Fruit fly (Drosophila melanogaster): ENCODE data around the gene CG34148.

CG34148 gene

DNA sequence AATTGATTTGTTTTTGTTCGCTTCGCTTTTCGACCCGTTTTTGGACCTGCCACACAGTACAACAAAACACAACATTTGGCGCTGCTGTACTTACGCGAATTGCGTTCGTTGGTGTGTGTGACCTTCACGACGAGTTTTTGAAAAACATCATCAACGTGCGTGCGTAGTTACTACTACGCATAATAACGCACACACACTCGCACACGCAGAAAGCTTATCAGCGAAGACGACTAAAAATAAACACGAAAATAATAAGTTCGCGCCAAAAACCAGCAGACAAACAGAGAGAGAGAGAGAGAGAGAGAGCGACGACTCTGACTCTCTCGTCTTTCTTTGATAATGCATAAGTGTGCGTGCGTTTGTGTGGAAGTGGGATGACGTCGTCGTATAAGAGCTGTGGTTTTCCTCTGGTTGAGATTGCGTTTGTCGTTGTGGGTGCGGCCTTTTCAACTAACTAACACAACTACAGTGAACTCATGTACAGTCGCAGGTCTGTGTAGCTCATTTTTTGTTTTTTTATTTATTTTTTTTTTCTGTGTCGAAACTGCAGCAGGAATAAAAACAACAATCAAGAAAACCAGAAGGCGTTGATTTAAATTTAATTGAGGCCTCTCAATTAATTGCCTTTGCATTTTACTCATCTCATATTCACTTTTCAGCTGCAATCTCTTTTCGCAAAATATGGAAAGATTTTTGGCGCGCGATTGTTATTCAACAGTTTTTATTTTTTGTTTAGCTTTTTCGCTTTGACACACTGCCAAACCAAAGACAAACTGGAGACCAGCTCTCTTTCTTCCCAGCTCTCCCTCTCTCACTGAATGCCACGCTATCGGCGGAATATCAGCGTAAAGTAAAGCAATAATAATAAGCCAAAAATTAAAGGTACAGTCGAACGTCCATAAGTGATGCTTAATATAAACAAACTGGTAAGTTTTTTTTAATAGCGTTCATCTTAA, 24.6 kb downstream of the CG34148 start (continued):
- peak; percentile 26 for TF ChIP-seq topi (GFP tag; optimal IDR thresholded peaks at IDR 0.05)
- TF ChIP-seq Eip93F (GFP tag; optimal IDR thresholded peaks at IDR 0.05), result peak; percentile 78
- TF ChIP-seq Blimp-1 (GFP tag; optimal IDR thresholded peaks at IDR 0.05), result peak; percentile 15
- peak; percentile 71 for TF ChIP-seq CG6854 (GFP tag; optimal IDR thresholded peaks at IDR 0.05)
- TF ChIP-seq acj6 (GFP tag; optimal IDR thresholded peaks at IDR 0.05), result no peak
- peak; percentile 16 for TF ChIP-seq CG3032 (tag; optimal IDR thresholded peaks at IDR 0.05)
- TF ChIP-seq CG11902 (GFP tag; optimal IDR thresholded peaks at IDR 0.05), result no peak
- TF ChIP-seq pdm3 (GFP tag; optimal IDR thresholded peaks at IDR 0.05), result peak; percentile 38
- TF ChIP-seq Eip75B (GFP tag; optimal IDR thresholded peaks at IDR 0.05), result peak; percentile 76
- TF ChIP-seq net (GFP tag; optimal IDR thresholded peaks at IDR 0.05), result peak; percentile 43

DNA sequence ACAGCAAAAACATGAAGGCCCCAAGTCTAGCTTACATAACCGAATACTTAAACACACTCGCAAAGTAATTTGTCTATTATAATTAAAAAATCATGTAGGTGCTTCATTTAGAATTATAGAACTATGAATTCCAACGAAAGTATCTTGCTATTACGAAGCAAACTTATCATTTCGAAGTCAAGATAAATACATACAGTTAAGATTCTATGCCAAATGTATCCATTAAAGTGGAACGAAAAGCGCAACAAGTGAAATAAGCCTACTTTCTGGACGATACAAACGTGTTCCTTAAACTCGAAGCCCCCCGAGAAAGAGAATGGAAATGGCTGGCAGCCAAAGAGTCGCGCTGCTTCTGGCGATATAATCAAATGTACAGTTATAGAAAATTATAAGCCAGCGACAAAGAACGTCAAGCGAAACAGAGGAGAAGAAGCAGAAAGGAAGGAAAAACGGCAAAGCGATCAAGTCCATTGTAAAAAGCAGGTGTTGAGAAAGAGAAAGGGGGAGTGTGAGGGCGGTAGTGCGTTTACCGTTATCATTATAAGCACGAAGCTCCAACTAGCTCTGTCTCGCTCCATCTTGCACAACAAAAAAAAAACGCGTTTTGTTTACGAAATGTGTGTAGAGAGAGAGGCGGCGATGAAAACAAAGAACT, 25.8 kb downstream of the CG34148 start:
- TF ChIP-seq salr (GFP tag; optimal IDR thresholded peaks at IDR 0.05) (no peak), Eip78C (GFP tag) (peak; percentile 72), lz (GFP tag; optimal IDR thresholded peaks at IDR 0.05) (no peak), Eip75B (GFP tag; optimal IDR thresholded peaks at IDR 0.05) (no peak), ss (GFP tag; optimal IDR thresholded peaks at IDR 0.05) (peak; percentile 15 to 21), CG1621 (tag; optimal IDR thresholded peaks at IDR 0.05) (no peak), CG11902 (GFP tag; optimal IDR thresholded peaks at IDR 0.05) (no peak), Sox102F (GFP tag; optimal IDR thresholded peaks at IDR 0.05) (no peak), CG11762 (GFP tag; optimal IDR thresholded peaks at IDR 0.05; ENCODE audit: insufficient read depth) (no peak), achi (GFP tag; optimal IDR thresholded peaks at IDR 0.05) (no peak), esn (GFP tag; optimal IDR thresholded peaks at IDR 0.05) (peak; percentile 28), dsx (GFP tag; optimal IDR thresholded peaks at IDR 0.05; ENCODE audit: poor library complexity, severe bottlenecking) (peak; percentile 15), net (GFP tag; optimal IDR thresholded peaks at IDR 0.05) (no peak), cyc (GFP tag; optimal IDR thresholded peaks at IDR 0.05) (no peak), Sox15 (GFP tag; optimal IDR thresholded peaks at IDR 0.05) (no peak), CG6792 (GFP tag; optimal IDR thresholded peaks at IDR 0.05) (no peak), Gug (GFP tag; IDR thresholded peaks at IDR 0.05) (no peak), svp (GFP tag) (no peak), CG32006 (GFP tag; optimal IDR thresholded peaks at IDR 0.05) (peak; percentile 66), CG8319 (GFP tag; optimal IDR thresholded peaks at IDR 0.05) (no peak), Hr4 (GFP tag; optimal IDR thresholded peaks at IDR 0.05) (peak; percentile 11), CG6854 (GFP tag; optimal IDR thresholded peaks at IDR 0.05) (peak; percentile 2), Eip93F (GFP tag; optimal IDR thresholded peaks at IDR 0.05) (no peak), Blimp-1 (GFP tag; optimal IDR thresholded peaks at IDR 0.05) (no peak), topi (GFP tag; optimal IDR thresholded peaks at IDR 0.05) (no peak), CG3032 (tag; optimal IDR thresholded peaks at IDR 0.05) (no peak), Ets21C (GFP tag; optimal IDR thresholded peaks at IDR 0.05) (no peak), Lpt (GFP tag; optimal IDR thresholded peaks at IDR 0.05) (peak; percentile 3), Met (GFP tag; optimal IDR thresholded peaks at IDR 0.05) (no peak), pdm3 (GFP tag; optimal IDR thresholded peaks at IDR 0.05) (peak; percentile 27), CG7368 (GFP tag; optimal IDR thresholded peaks at IDR 0.05) (no peak), CG8632 (GFP tag; optimal IDR thresholded peaks at IDR 0.05) (no peak), CG6276 (GFP tag; optimal IDR thresholded peaks at IDR 0.05) (peak; percentile 21), Smox (GFP tag; optimal IDR thresholded peaks at IDR 0.05) (no peak), CG6808 (GFP tag; optimal IDR thresholded peaks at IDR 0.05) (peak; percentile 30), CG10631 (GFP tag; optimal IDR thresholded peaks at IDR 0.05) (peak; percentile 30), Hr38 (GFP tag; optimal IDR thresholded peaks at IDR 0.05) (no peak), Hr39 (GFP tag; optimal IDR thresholded peaks at IDR 0.05) (no peak), fd59A (GFP tag; optimal IDR thresholded peaks at IDR 0.05) (peak; percentile 26), vri (GFP tag; optimal IDR thresholded peaks at IDR 0.05) (peak; percentile 40), CG8119 (GFP tag; IDR thresholded peaks at IDR 0.05) (0 out of 3 replicates have a peak, but pooled peaks have one; percentile 12), fd85E (GFP tag; optimal IDR thresholded peaks at IDR 0.05) (no peak), acj6 (GFP tag; optimal IDR thresholded peaks at IDR 0.05) (peak; percentile 23), dac (GFP tag; optimal IDR thresholded peaks at IDR 0.05) (no peak), CG3919 (GFP tag; optimal IDR thresholded peaks at IDR 0.05) (peak; percentile 13)
